Fruit fly (Drosophila melanogaster) whole organism, embryonic: ENCODE measurements around the gene Tsc1.

ENCODE experiments used
- B-H2 ChIP-seq: fragments of 200-800 bp; sonication (Bioruptor generic); optimal IDR thresholded peaks from 2 replicates; lab custom pipeline; 2018; ENCODE audit warnings: missing biosample characterization, mild to moderate bottlenecking, missing genetic modification characterization
- BtbVII ChIP-seq: fragments of 200-800 bp; sonication (Bioruptor generic); optimal IDR thresholded peaks from 3 replicates; lab custom pipeline; 2017; ENCODE audit warnings: missing biosample characterization, mild to moderate bottlenecking, missing genetic modification characterization
- CG11398 ChIP-seq: fragments of 200-800 bp; sonication (Bioruptor generic); optimal IDR thresholded peaks from 2 replicates; lab custom pipeline; 2016; ENCODE audit warnings: missing biosample characterization, missing genetic modification characterization
- CG11560 ChIP-seq: fragments of 200-800 bp; sonication (Bioruptor generic); IDR thresholded peaks from 3 replicates; pipeline ENCODE4 v1.3.6; 2022; ENCODE audit warnings: missing biosample characterization, missing genetic modification characterization
- CG11695 ChIP-seq: fragments of 200-800 bp; sonication (Bioruptor generic); IDR thresholded peaks from 3 replicates; pipeline ENCODE4 v1.3.6; 2022; ENCODE audit warnings: missing biosample characterization, missing genetic modification characterization
- CG12659 ChIP-seq: fragments of 200-800 bp; sonication (Bioruptor generic); optimal IDR thresholded peaks from 3 replicates; lab custom pipeline; 2017; ENCODE audit warnings: mild to moderate bottlenecking, missing biosample characterization, missing genetic modification reagents, missing genetic modification characterization
- CG17385 ChIP-seq: fragments of 200-800 bp; sonication (Bioruptor generic); optimal IDR thresholded peaks from 3 replicates; lab custom pipeline; 2018; ENCODE audit warnings: missing biosample characterization, mild to moderate bottlenecking, missing genetic modification characterization
- CG1832 ChIP-seq: fragments of 200-800 bp; sonication (Bioruptor generic); optimal IDR thresholded peaks from 2 replicates; lab custom pipeline; 2017; ENCODE audit warnings: missing biosample characterization, mild to moderate bottlenecking, missing genetic modification characterization, inconsistent platforms
- CG18619 ChIP-seq: fragments of 200-800 bp; sonication (Bioruptor generic); optimal IDR thresholded peaks from 3 replicates; lab custom pipeline; 2017; ENCODE audit warnings: missing biosample characterization, mild to moderate bottlenecking, missing genetic modification characterization
- CG2116 ChIP-seq: fragments of 200-800 bp; sonication (Bioruptor generic); optimal IDR thresholded peaks from 3 replicates; lab custom pipeline; 2018; ENCODE audit warnings: missing biosample characterization, mild to moderate bottlenecking, missing genetic modification characterization
- CG2129 ChIP-seq: fragments of 200-800 bp; sonication (Bioruptor generic); IDR thresholded peaks from 2 replicates; pipeline ENCODE4 v1.3.6; 2022; ENCODE audit warnings: missing biosample characterization, missing genetic modification characterization; ENCODE audit not compliant: partially characterized antibody
- CG2678 ChIP-seq: fragments of 200-800 bp; sonication (Bioruptor generic); optimal IDR thresholded peaks from 3 replicates; lab custom pipeline; 2019; ENCODE audit warnings: missing biosample characterization, mild to moderate bottlenecking, missing genetic modification characterization, moderate library complexity
- CG31441 ChIP-seq: fragments of 200-800 bp; sonication (Bioruptor generic); IDR thresholded peaks from 2 replicates; pipeline ENCODE4 v1.3.6; 2022; ENCODE audit warnings: missing biosample characterization, missing genetic modification characterization
- CG6765 ChIP-seq: fragments of 200-800 bp; sonication (Bioruptor generic); optimal IDR thresholded peaks from 3 replicates; lab custom pipeline; 2017; ENCODE audit warnings: missing biosample characterization, mild to moderate bottlenecking, missing genetic modification characterization
- CG7357 ChIP-seq: fragments of 200-800 bp; sonication (Bioruptor generic); IDR thresholded peaks from 3 replicates; pipeline ENCODE4 v1.3.6; 2022; ENCODE audit warnings: missing biosample characterization, missing genetic modification characterization
- CG8924 ChIP-seq: fragments of 200-800 bp; optimal IDR thresholded peaks from 3 replicates; lab custom pipeline; 2019; ENCODE audit warnings: missing biosample characterization, mild to moderate bottlenecking, missing genetic modification characterization, moderate library complexity
- D ChIP-seq, 2 experiments: fragments of 200-800 bp in 1 of 2; fragments of >200 bp in 1 of 2; sonication (Bioruptor generic) in 1 of 2; optimal IDR thresholded peaks; 2 replicates in 1 of 2; 3 replicates in 1 of 2; lab custom pipeline; 2017; ENCODE audit warnings: mild to moderate bottlenecking in 1 of 2, missing biosample characterization in 1 of 2, missing genetic modification characterization in 1 of 2, missing genetic modification reagents in 1 of 2
- E2f2 ChIP-seq: fragments of 200-800 bp; sonication (Bioruptor generic); IDR thresholded peaks from 2 replicates; pipeline ENCODE4 v1.3.6; 2022; ENCODE audit warnings: missing biosample characterization, missing genetic modification characterization
- Ets65A ChIP-seq: fragments of 200-800 bp; sonication (Bioruptor generic); peaks from one replicate; lab custom pipeline; 2016; ENCODE audit warnings: missing biosample characterization, missing genetic modification characterization
- Fer1 ChIP-seq: fragments of 200-800 bp; sonication (Bioruptor generic); optimal IDR thresholded peaks from 2 replicates; lab custom pipeline; 2017; ENCODE audit warnings: missing biosample characterization, mild to moderate bottlenecking, missing genetic modification characterization
- Fer2 ChIP-seq: fragments of 200-800 bp; sonication (Bioruptor generic); optimal IDR thresholded peaks from 2 replicates; lab custom pipeline; 2018; ENCODE audit warnings: missing biosample characterization, mild to moderate bottlenecking, missing genetic modification characterization, moderate library complexity
- Fer3 ChIP-seq: fragments of 200-800 bp; sonication (Bioruptor generic); optimal IDR thresholded peaks from 2 replicates; lab custom pipeline; 2018; ENCODE audit warnings: missing biosample characterization, mild to moderate bottlenecking, missing genetic modification characterization, moderate library complexity
- H2.0 ChIP-seq: fragments of 200-800 bp; sonication (Bioruptor generic); IDR thresholded peaks from 2 replicates; pipeline ENCODE4 v1.3.6; 2022; ENCODE audit warnings: missing biosample characterization, missing genetic modification characterization
- HHEX ChIP-seq: fragments of 200-800 bp; sonication (Bioruptor generic); optimal IDR thresholded peaks from 3 replicates; lab custom pipeline; 2017; ENCODE audit warnings: missing biosample characterization, mild to moderate bottlenecking, missing genetic modification characterization, missing genetic modification reagents
- Kr ChIP-seq: fragments of 200-800 bp; sonication (Bioruptor generic); optimal IDR thresholded peaks from 2 replicates; lab custom pipeline; 2017; ENCODE audit warnings: missing biosample characterization, mild to moderate bottlenecking, missing genetic modification characterization
- Med ChIP-seq: fragments of 200-800 bp; sonication (Bioruptor generic); peaks from one replicate; lab custom pipeline; 2016; ENCODE audit warnings: missing biosample characterization, missing genetic modification characterization, mild to moderate bottlenecking, inconsistent platforms, moderate library complexity
- Meics ChIP-seq: fragments of 200-800 bp; sonication (Bioruptor generic); optimal IDR thresholded peaks from 2 replicates; lab custom pipeline; 2017; ENCODE audit warnings: missing biosample characterization, mild to moderate bottlenecking, missing genetic modification characterization
- Mrtf ChIP-seq: fragments of 200-800 bp; sonication (Bioruptor generic); IDR thresholded peaks from 3 replicates; pipeline ENCODE4 v1.3.6; 2022; ENCODE audit warnings: missing biosample characterization, missing genetic modification characterization
- PHDP ChIP-seq: fragments of 200-800 bp; sonication (Bioruptor generic); optimal IDR thresholded peaks from 3 replicates; lab custom pipeline; 2018; ENCODE audit warnings: missing biosample characterization, mild to moderate bottlenecking, missing genetic modification characterization, moderate library complexity
- Pdp1 ChIP-seq, 2 experiments: fragments of 200-800 bp; sonication (Bioruptor generic); optimal IDR thresholded peaks; 3 replicates each; lab custom pipeline; 2016; ENCODE audit warnings: missing biosample characterization in 2 of 2, missing genetic modification characterization in 2 of 2, mild to moderate bottlenecking in 1 of 2, moderate library complexity in 1 of 2
- danr ChIP-seq: fragments of 200-800 bp; sonication (Bioruptor generic); IDR thresholded peaks from 2 replicates; pipeline ENCODE4 v1.3.6; 2022; ENCODE audit warnings: missing biosample characterization, missing genetic modification characterization
- dimm ChIP-seq: fragments of 200-800 bp; sonication (Bioruptor generic); IDR thresholded peaks from 2 replicates; pipeline ENCODE4 v1.3.6; 2022; ENCODE audit warnings: missing biosample characterization, missing genetic modification characterization
- exex ChIP-seq: fragments of 200-800 bp; sonication (Bioruptor generic); optimal IDR thresholded peaks from 4 replicates; lab custom pipeline; 2018; ENCODE audit warnings: missing biosample characterization, mild to moderate bottlenecking, missing genetic modification characterization, moderate library complexity
- fd3F ChIP-seq: fragments of 200-800 bp; sonication (Bioruptor generic); optimal IDR thresholded peaks from 2 replicates; lab custom pipeline; 2018; ENCODE audit warnings: missing biosample characterization, mild to moderate bottlenecking, missing genetic modification characterization, moderate library complexity
- gce ChIP-seq: fragments of 200-800 bp; sonication (Bioruptor generic); IDR thresholded peaks from 3 replicates; pipeline ENCODE4 v1.3.6; 2022; ENCODE audit warnings: missing biosample characterization, missing genetic modification characterization
- gcm2 ChIP-seq: fragments of 200-800 bp; sonication (Bioruptor generic); optimal IDR thresholded peaks from 2 replicates; lab custom pipeline; 2016; ENCODE audit warnings: missing biosample characterization, missing genetic modification characterization
- gro ChIP-seq: fragments of 200-800 bp; sonication (Bioruptor generic); optimal IDR thresholded peaks from 2 replicates; lab custom pipeline; 2016; ENCODE audit warnings: missing biosample characterization, missing genetic modification characterization
- her ChIP-seq: fragments of 200-800 bp; sonication (Bioruptor generic); optimal IDR thresholded peaks from 2 replicates; lab custom pipeline; 2016; ENCODE audit warnings: missing biosample characterization, missing genetic modification characterization
- hth ChIP-seq: fragments of >200 bp; optimal IDR thresholded peaks from 2 replicates; lab custom pipeline; 2017; ENCODE audit warnings: inconsistent platforms
- kni ChIP-seq: fragments of 200-800 bp; sonication (Bioruptor generic); optimal IDR thresholded peaks from 3 replicates; lab custom pipeline; 2017; ENCODE audit warnings: mild to moderate bottlenecking, missing biosample characterization, missing genetic modification reagents, missing genetic modification characterization
- lab ChIP-seq: fragments of 200-800 bp; sonication (Bioruptor generic); optimal IDR thresholded peaks from 3 replicates; lab custom pipeline; 2017; ENCODE audit warnings: missing biosample characterization, missing genetic modification characterization, mild to moderate bottlenecking, moderate library complexity, missing genetic modification reagents
- lmd ChIP-seq: fragments of 200-800 bp; sonication (Bioruptor generic); IDR thresholded peaks from 2 replicates; pipeline ENCODE4 v1.3.6; 2022; ENCODE audit warnings: missing biosample characterization, missing genetic modification characterization
- nmo ChIP-seq: fragments of 200-800 bp; sonication (Bioruptor generic); optimal IDR thresholded peaks from 2 replicates; lab custom pipeline; 2018; ENCODE audit warnings: missing biosample characterization, mild to moderate bottlenecking, missing genetic modification characterization, moderate library complexity
- schlank ChIP-seq: fragments of 200-800 bp; sonication (Bioruptor generic); optimal IDR thresholded peaks from 2 replicates; lab custom pipeline; 2018; ENCODE audit warnings: missing biosample characterization, mild to moderate bottlenecking, missing genetic modification characterization
- scrt ChIP-seq: fragments of 200-800 bp; sonication (Bioruptor generic); optimal IDR thresholded peaks from 2 replicates; lab custom pipeline; 2018; ENCODE audit warnings: missing biosample characterization, mild to moderate bottlenecking, missing genetic modification characterization, moderate library complexity
- sens-2 ChIP-seq: fragments of 200-800 bp; sonication (Bioruptor generic); IDR thresholded peaks from 2 replicates; pipeline ENCODE4 v1.3.6; 2022; ENCODE audit warnings: missing biosample characterization, missing genetic modification characterization
- sna ChIP-seq: fragments of 200-800 bp; sonication (Bioruptor generic); IDR thresholded peaks from 2 replicates; pipeline ENCODE4 v1.3.6; 2022; ENCODE audit warnings: missing biosample characterization, missing genetic modification characterization; ENCODE audit not compliant: partially characterized antibody
- stc ChIP-seq: fragments of 200-800 bp; sonication (Bioruptor generic); IDR thresholded peaks from 2 replicates; pipeline ENCODE4 v1.3.6; 2022; ENCODE audit warnings: missing biosample characterization, missing genetic modification characterization
- sug ChIP-seq: fragments of 200-800 bp; optimal IDR thresholded peaks from 2 replicates; lab custom pipeline; 2019; ENCODE audit warnings: missing biosample characterization, mild to moderate bottlenecking, missing genetic modification characterization, moderate library complexity
- yki ChIP-seq: fragments of >200 bp; optimal IDR thresholded peaks from 3 replicates; lab custom pipeline; 2018
- zen2 ChIP-seq: fragments of 200-800 bp; sonication (Bioruptor generic); IDR thresholded peaks from 3 replicates; pipeline ENCODE4 v1.3.6; 2022; ENCODE audit warnings: missing biosample characterization, missing genetic modification characterization; ENCODE audit not compliant: partially characterized antibody

Gene Tsc1

DNA sequence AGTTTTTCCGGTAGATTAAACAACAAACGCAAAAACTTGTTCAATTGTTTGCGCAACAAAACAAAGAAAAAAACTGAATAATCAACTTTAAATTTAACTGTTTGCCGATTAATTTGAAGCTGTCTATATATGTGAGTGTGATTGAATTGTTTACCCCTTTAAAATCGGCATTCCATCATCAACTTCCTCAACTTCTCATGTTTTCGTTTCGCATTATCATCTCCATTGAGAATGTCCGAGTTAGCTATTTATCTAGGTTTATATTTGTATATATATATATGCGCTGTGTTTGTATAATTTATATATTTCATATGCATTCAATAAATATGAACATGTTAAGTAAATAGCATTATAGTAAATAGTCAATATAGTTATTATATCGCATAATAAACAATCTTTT is 27.7 kb upstream of the Tsc1 start (continued):
- TF ChIP-seq HHEX (GFP tag; lab: Kevin White, UChicago): peak; percentile 16
- TF ChIP-seq CG6765 (GFP tag; lab: Kevin White, UChicago): peak; percentile 41
- TF ChIP-seq Kr (GFP tag; lab: Kevin White, UChicago): no peak
- TF ChIP-seq CG11398 (GFP tag; lab: Kevin White, UChicago): no peak
- TF ChIP-seq CG2678 (tag; lab: Kevin White, UChicago): peak; percentile 66
- TF ChIP-seq CG2129 (GFP tag; lab: Robert Waterston, UW): no peak
- TF ChIP-seq CG11695 (GFP tag; lab: Robert Waterston, UW): peak; percentile 34; the same call in 1 of the 3 replicates
- peak; percentile 15 for TF ChIP-seq CG8924 (tag; lab: Kevin White, UChicago)
- peak; percentile 8 for TF ChIP-seq Fer2
- TF ChIP-seq CG17385 (GFP tag; lab: Kevin White, UChicago): no peak
- peak; percentile 46 for TF ChIP-seq lab
- TF ChIP-seq exex (tag; lab: Kevin White, UChicago): peak; percentile 11
- no peak for TF ChIP-seq scrt (GFP tag; lab: Kevin White, UChicago)
- TF ChIP-seq PHDP (tag; lab: Kevin White, UChicago): peak; percentile 48
- peak; percentile 50 for TF ChIP-seq Fer1 (GFP tag; lab: Kevin White, UChicago)
- no peak for TF ChIP-seq kni (GFP tag; lab: Kevin White, UChicago)
- no peak for TF ChIP-seq H2.0 (GFP tag; lab: Robert Waterston, UW)
- TF ChIP-seq Meics: peak; percentile 29
- TF ChIP-seq hth (lab: Kevin White, UChicago): no peak
- peak; percentile 44 for TF ChIP-seq fd3F (GFP tag; lab: Kevin White, UChicago)
- TF ChIP-seq CG7357 (GFP tag; lab: Robert Waterston, UW): no peak
- TF ChIP-seq sug (tag; lab: Kevin White, UChicago): peak; percentile 23
- peak; percentile 57 for TF ChIP-seq BtbVII
- peak; percentile 43 for TF ChIP-seq Fer3 (tag; lab: Kevin White, UChicago)
- no peak for TF ChIP-seq lmd (GFP tag; lab: Robert Waterston, UW)
- peak; percentile 11 for TF ChIP-seq CG12659
- TF ChIP-seq, all 482 proteins: peak for 38

DNA sequence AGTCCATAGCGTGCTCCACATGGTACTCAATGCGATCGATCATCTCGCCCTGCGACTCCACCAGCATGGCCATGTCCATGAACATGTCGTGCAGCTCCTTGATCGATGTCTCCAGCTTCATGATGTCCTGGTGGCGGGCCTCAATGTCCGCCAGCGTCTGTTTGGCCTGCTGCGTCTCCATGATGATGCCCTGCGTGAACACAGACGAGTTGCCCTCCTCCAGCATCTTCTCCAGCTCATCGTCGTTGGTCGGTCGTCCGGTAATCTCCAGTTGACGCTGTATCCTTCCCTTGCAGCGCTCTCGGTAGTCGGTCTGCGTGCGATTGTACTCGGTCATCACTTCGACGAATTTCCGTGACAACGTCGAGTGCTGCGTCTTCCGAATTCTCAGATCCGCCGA is 26.4 kb upstream of the Tsc1 start:
- TF ChIP-seq E2f2 (GFP tag; lab: Robert Waterston, UW): no peak
- no peak for TF ChIP-seq B-H2 (GFP tag; lab: Kevin White, UChicago)
- TF ChIP-seq CG11560 (tag; lab: Robert Waterston, UW): no peak
- TF ChIP-seq dimm (GFP tag; lab: Robert Waterston, UW): no peak
- no peak for TF ChIP-seq CG1832 (GFP tag; lab: Kevin White, UChicago)
- no peak for TF ChIP-seq CG12659
- TF ChIP-seq schlank: no peak
- TF ChIP-seq stc (GFP tag; lab: Robert Waterston, UW): no peak
- no peak for TF ChIP-seq CG31441 (GFP tag; lab: Robert Waterston, UW)
- no peak for TF ChIP-seq danr (GFP tag; lab: Robert Waterston, UW)
- no peak for TF ChIP-seq CG2116 (GFP tag; lab: Kevin White, UChicago)
- TF ChIP-seq Med (GFP tag; lab: Kevin White, UChicago): peak; percentile 56
- TF ChIP-seq Mrtf: no peak
- no peak for TF ChIP-seq yki (lab: Kevin White, UChicago)
- TF ChIP-seq Ets65A (GFP tag; lab: Kevin White, UChicago): peak; percentile 84
- no peak for TF ChIP-seq nmo (GFP tag; lab: Kevin White, UChicago)
- no peak for TF ChIP-seq gcm2 (GFP tag; lab: Kevin White, UChicago)
- TF ChIP-seq sna: no peak
- no peak for TF ChIP-seq Pdp1 (GFP tag; optimal IDR thresholded peaks at IDR 0.05; lab: Kevin White, UChicago)
- TF ChIP-seq D (optimal IDR thresholded peaks at IDR 0.05; lab: Kevin White, UChicago): no peak
- TF ChIP-seq D (GFP tag; optimal IDR thresholded peaks at IDR 0.05; lab: Kevin White, UChicago): no peak
- TF ChIP-seq her: no peak
- TF ChIP-seq sens-2 (GFP tag; lab: Robert Waterston, UW): no peak
- no peak for TF ChIP-seq gro (GFP tag; lab: Kevin White, UChicago)
- 0 out of 3 replicates have a peak, but pooled peaks have one; percentile 5 for TF ChIP-seq zen2 (GFP tag; lab: Robert Waterston, UW)
- TF ChIP-seq CG18619: no peak
- TF ChIP-seq gce (GFP tag; lab: Robert Waterston, UW): no peak
